Worm (Caenorhabditis elegans) whole organism, L4/young adult: Measurements from ENCODE around the gene C16C10.2.

Source experiments
- W03F9.2 ChIP-seq: fragments of 150-350 bp; optimal IDR thresholded peaks from 2 replicates; lab custom pipeline; 2014; ENCODE audit warnings: missing biosample characterization, missing genetic modification characterization
- dao-5 ChIP-seq: sonication (generic microtip); optimal IDR thresholded peaks from 2 replicates; lab custom pipeline; 2016; ENCODE audit warnings: missing genotype, missing genetic modification characterization, moderate library complexity, missing compliant biosample characterization
- him-1 ChIP-seq: sonication (generic microtip); optimal IDR thresholded peaks from 2 replicates; lab custom pipeline; 2016; ENCODE audit warnings: missing genotype, missing genetic modification reagents, missing genetic modification characterization, missing compliant biosample characterization

Gene C16C10.2

DNA sequence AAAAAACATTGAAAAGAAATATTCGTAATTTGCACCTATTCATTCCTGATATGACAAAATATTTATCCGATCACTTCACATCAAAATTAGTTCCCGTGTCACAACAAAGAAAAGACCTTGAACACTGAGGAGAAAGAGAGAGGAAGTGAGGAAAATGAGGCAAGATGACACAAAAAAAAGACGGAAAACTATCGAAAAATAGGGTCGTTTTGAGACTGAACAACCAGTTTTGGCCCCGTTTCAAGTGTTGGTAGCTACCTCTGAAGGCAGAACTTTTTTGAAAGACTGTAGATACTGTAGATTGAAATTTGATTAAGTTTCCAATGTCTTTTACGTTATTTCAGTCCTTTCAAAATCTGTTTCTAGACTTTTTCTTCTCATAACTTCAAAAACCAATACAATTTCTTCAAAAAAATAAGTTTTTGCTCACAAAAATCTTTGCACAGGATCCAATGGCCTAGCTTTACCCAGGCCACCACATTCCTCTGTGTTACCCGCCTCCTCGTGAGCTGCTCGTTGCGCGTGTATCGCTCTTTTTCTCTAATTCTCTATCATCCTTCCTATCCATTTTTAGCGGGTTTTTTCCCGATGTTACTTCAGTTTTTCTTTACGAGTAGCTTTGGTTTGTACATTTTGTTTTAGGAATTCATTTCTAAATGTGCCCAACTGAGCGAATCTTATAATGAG, 18.0 kb upstream of the C16C10.2 start:
- TF ChIP-seq W03F9.2 (peak; percentile 7), him-1 (no peak)

DNA sequence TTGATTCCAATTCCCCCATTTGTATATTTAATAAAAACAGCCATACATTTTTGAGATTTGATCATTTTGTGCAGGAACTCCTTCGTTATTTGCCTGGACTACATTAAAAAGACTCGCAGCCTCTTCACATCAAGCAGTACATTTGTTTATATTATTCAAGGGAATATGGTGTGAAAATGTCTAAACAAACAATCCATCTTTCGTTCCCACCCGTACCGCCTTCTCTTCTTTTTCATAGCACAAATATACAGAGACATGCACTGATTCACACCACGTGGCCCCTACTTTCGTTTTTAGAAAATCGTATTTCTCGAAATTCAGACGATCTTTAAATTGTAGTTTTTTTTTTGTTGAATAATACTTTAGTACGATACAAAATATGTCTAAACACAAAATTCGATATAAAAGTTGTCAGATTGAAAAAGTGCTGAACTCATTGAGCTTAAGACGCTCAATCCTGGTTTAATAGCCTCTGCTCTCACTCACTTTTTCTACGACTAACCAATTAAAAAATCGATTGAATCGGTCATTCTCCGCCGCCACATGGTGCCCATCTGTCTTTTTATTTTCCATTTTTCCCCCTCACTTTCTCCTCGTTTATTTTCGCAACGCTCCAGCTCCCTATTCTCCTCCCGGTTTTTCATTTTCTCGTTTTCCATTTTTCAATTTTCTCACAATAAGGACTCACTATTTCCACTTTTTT, 17.0 kb upstream of the C16C10.2 start:
- peak; percentile 2 for TF ChIP-seq W03F9.2
- TF ChIP-seq dao-5 (tag; lab: Kevin White, UChicago), result peak; percentile 58
- TF ChIP-seq him-1, result peak; percentile 51

DNA sequence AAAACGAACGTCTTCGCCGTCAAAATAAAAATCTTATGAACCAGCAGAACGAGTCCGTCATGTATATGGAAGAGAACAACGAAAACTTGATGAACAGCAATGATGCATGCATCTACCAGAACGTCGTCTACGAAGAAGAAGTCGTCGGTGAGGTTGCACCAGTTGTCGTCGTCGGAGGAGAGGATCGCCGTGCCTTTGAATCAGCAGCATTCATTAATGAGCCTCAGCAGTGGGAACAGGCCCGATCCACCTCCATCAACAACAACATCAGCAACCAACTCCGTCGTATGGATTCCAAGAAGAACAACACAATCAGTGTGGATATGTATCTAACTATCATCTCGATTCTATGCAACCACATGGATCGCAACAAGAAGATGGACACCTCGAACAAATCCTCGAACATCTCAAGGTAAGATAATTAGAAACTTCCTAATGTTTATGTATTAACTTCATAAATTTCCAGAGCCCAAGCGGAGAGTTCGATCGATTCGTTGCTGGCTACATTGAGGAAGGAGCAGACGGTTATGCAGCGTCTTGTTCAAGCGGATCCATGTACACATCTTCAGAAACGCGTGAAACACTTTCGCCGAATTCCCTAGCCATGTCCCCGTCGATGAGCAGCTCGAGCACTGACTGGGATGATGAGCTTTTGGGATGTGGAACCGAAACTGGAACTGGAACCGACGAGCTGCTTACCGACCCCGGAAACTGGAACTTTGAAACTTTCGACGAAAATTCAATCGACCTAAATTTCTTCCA, 16.1 kb upstream of the C16C10.2 start:
- TF ChIP-seq him-1, result no peak
- TF ChIP-seq W03F9.2, result no peak
- no peak for TF ChIP-seq dao-5 (tag; lab: Kevin White, UChicago)

DNA sequence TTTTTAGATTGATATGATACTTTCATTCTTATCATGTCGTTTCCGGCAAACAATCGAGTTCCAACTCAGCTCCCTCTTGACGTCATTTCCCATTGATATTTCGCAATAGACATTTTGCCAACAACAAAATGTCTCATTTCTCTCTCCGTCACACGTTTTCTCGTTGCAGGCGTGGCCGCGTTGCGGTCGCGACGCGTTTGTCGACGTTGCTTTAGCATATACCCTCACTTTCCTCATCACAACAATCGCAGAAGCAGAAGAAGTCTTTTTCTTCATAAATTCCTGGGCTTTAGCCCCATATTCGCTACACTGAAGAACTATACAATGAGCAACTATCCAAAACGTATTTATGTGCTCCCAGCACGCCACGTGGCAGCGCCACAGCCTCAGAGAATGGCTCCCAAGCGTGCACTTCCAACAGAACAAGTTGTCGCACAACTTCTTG, 15.2 kb upstream of the C16C10.2 start, which contains the start of gene xbp-1:
Gene xbp-1, plus strand, starts transcription at position 151 of the 445 bp plus-strand sequence.
- TF ChIP-seq him-1 (peak; percentile 63), W03F9.2 (peak; percentile 84), dao-5 (tag; lab: Kevin White, UChicago) (no peak)

ce11 chrIII:4191091-4191638, 12.7 kb upstream of the C16C10.2 start, which contains the start of gene dnj-16:
Gene dnj-16 (plus strand): TSS chrIII:4191141.
- TF ChIP-seq dao-5 (tag; lab: Kevin White, UChicago), result no peak
- peak; percentile 30 for TF ChIP-seq W03F9.2

DNA sequence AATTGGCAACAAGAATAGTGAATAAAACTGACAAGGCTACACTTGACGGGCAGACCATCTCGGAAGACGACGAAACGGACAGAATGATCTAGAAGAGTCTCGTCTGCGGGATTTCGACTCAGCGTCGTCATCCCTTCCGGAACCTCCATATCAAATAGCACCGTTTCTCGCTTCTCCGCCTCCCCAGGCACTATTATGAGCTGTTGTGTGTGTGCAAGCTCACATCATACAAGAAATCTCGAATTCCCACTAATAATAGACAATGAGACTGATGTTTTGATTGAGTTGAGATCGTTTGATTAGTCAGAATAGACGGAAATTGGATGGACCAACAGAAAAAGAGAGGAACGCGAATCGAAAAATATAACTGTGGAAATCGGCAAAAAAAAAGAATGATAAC, 11.8 kb upstream of the C16C10.2 start, which contains the start of gene spp-28:
Gene spp-28, minus strand, starts transcription at position 101 of the 400 bp plus-strand sequence.
- TF ChIP-seq W03F9.2, result no peak

- TF ChIP-seq dao-5 (tag; lab: Kevin White, UChicago), result no peak
- no peak for TF ChIP-seq W03F9.2
- no peak for TF ChIP-seq him-1
Observed at ce11 chrIII:4189602-4190001, 11.1 kb upstream of the C16C10.2 start.

DNA sequence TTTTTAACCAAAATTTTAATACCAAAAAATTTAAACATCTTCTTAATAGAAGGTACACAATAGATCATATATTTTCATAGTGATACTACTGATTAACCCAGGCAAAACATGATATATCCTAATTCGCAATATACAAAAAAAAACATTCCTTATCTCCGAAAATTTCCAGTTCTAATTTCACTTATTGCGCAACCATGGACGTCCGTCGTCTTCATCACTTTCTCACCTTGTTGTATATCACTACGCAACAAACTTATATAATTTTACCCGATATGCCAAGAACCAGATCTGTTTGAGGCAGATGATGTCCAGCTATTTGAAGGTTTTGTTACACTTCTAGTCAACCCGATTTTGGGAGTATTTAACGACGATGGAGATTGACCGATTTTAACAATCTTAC, 9.4 kb upstream of the C16C10.2 start, which contains the start of gene R74.2:
Gene R74.2, plus strand, starts transcription at position 316 of the 400 bp plus-strand sequence.
- TF ChIP-seq W03F9.2 (no peak), him-1 (no peak), dao-5 (tag; lab: Kevin White, UChicago) (no peak)

- TF ChIP-seq dao-5 (tag; lab: Kevin White, UChicago) (no peak), W03F9.2 (no peak), him-1 (no peak)
Observed at ce11 chrIII:4186751-4187309, 8.4 kb upstream of the C16C10.2 start, which contains the start of gene lars-1. Gene lars-1 (minus strand): TSS chrIII:4186801.

DNA sequence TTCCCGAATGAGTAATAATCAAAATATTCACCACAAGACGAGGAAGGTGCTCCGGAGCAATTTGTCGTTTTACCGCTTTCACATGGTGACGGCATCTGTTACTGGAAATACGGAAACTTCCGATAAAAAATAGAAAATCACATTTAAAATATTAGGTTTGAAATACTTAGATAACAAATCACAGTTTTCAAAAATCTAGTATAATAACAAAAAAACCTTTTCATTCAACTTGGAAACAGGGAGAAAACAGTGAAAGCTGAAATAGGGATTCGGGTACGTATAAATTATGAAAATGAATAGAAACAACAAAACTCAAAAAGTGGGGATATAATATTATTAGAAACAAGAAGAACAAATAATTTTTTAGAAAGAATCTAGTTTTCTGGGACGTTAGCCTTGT, 2.9 kb upstream of the C16C10.2 start, which contains the start of gene C16C10.1:
Gene C16C10.1, minus strand, starts transcription at position 101 of the 400 bp plus-strand sequence.
- TF ChIP-seq him-1, result no peak
- no peak for TF ChIP-seq dao-5 (tag; lab: Kevin White, UChicago)
- no peak for TF ChIP-seq W03F9.2

ce11 chrIII:4176109-4176596, 2.3 kb downstream of the C16C10.2 start, which contains the start of the genes hrde-1 and C16C10.13:
Gene hrde-1 (minus strand): TSS chrIII:4176159.
Gene C16C10.13 (plus strand): TSS chrIII:4176440.
- TF ChIP-seq dao-5 (tag; lab: Kevin White, UChicago) (no peak), W03F9.2 (peak; percentile 75)

- TF ChIP-seq W03F9.2, result no peak
- TF ChIP-seq dao-5 (tag; lab: Kevin White, UChicago), result no peak
- no peak for TF ChIP-seq him-1
Observed at ce11 chrIII:4175489-4175888, 3.0 kb downstream of the C16C10.2 start.

DNA sequence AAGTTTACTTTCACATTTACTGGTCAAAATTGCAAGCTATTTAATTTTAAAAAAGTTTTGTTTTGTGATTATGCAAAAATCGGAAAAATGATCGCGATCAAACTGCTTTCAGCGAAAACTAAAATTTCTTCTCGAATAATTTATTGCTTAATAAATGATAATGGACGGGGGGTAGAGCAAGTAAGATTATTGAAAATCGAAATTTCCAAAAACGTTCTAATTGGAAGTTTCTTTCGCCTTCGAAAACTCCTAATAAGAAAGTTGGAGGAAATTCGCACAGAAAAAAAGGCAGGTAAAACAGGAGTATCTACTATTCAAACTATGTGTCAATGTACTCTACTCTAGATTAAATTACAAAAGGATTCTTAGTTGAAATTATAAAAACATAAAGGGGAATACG, 6.3 kb downstream of the C16C10.2 start:
- TF ChIP-seq him-1 (no peak), dao-5 (tag; lab: Kevin White, UChicago) (no peak)
